Fruit fly (Drosophila melanogaster) whole organism, wandering third instar larva: ENCODE results near the gene SoxN.

Experiments
- GATAd ChIP-seq: sonication (Bioruptor generic); optimal IDR thresholded peaks from 2 replicates; lab custom pipeline; 2016; ENCODE audit warnings: missing biosample characterization, missing genetic modification characterization
- HLH106 ChIP-seq: fragments of 200-800 bp; optimal IDR thresholded peaks from 3 replicates; lab custom pipeline; 2019; ENCODE audit warnings: missing biosample characterization, mild to moderate bottlenecking, missing genetic modification characterization, moderate library complexity
- Hr78 ChIP-seq: fragments of >200 bp; optimal IDR thresholded peaks from 2 replicates; lab custom pipeline; 2017; ENCODE audit warnings: missing biosample characterization, missing genetic modification characterization
- Hr83 ChIP-seq: fragments of 200-300 bp; sonication (Bioruptor generic); optimal IDR thresholded peaks from 2 replicates; lab custom pipeline; 2016; ENCODE audit warnings: missing biosample characterization, mild to moderate bottlenecking, missing genetic modification characterization, moderate library complexity; ENCODE audit not compliant: poor library complexity, severe bottlenecking
- Jra ChIP-seq: sonication (Bioruptor generic); optimal IDR thresholded peaks from 2 replicates; lab custom pipeline; 2016; ENCODE audit warnings: missing biosample characterization, missing genetic modification characterization
- Mio ChIP-seq: sonication (Bioruptor generic); optimal IDR thresholded peaks from 2 replicates; lab custom pipeline; 2016; ENCODE audit warnings: missing biosample characterization, missing genetic modification characterization
- Rel ChIP-seq, 2 experiments: fragments of 200-800 bp; sonication (Bioruptor generic) in 1 of 2; optimal IDR thresholded peaks; 2 replicates in 1 of 2; 3 replicates in 1 of 2; lab custom pipeline; 2016 to 2019; ENCODE audit warnings: mild to moderate bottlenecking in 2 of 2, missing biosample characterization in 2 of 2, missing genetic modification characterization in 2 of 2, moderate library complexity in 1 of 2
- Sp1 ChIP-seq: fragments of 200-800 bp; sonication (Bioruptor generic); optimal IDR thresholded peaks from 3 replicates; lab custom pipeline; 2019; ENCODE audit warnings: missing biosample characterization, mild to moderate bottlenecking, missing genetic modification characterization, moderate library complexity
- br ChIP-seq: fragments of 200-800 bp; sonication (Bioruptor generic); optimal IDR thresholded peaks from 2 replicates; lab custom pipeline; 2016; ENCODE audit warnings: missing biosample characterization, missing genetic modification characterization
- brk ChIP-seq: fragments of 200-800 bp; sonication (Bioruptor generic); optimal IDR thresholded peaks from 2 replicates; lab custom pipeline; 2016; ENCODE audit warnings: missing biosample characterization, mild to moderate bottlenecking, missing genetic modification characterization
- dl ChIP-seq, 2 experiments: fragments of 175-275, 200-275 bp in 1 of 2; fragments of 200-275 bp in 1 of 2; sonication (Bioruptor generic); optimal IDR thresholded peaks; lab custom pipeline; 2018; ENCODE audit warnings: mild to moderate bottlenecking in 2 of 2, missing biosample characterization in 2 of 2, missing genetic modification characterization in 2 of 2, moderate library complexity in 2 of 2; ENCODE audit not compliant: partially characterized antibody in 2 of 2, insufficient read depth in 1 of 2
- dmrt93B ChIP-seq: fragments of 200-800 bp; sonication (Bioruptor generic); optimal IDR thresholded peaks from 2 replicates; lab custom pipeline; 2018; ENCODE audit warnings: missing biosample characterization, mild to moderate bottlenecking, missing genetic modification characterization
- ey ChIP-seq: fragments of 200-800 bp; sonication (Bioruptor generic); optimal IDR thresholded peaks from 2 replicates; lab custom pipeline; 2016; ENCODE audit warnings: missing biosample characterization, missing genetic modification characterization
- fru ChIP-seq: fragments of 200-800 bp; sonication (Bioruptor generic); optimal IDR thresholded peaks from 3 replicates; lab custom pipeline; 2016; ENCODE audit warnings: missing biosample characterization, mild to moderate bottlenecking, missing genetic modification characterization
- jim ChIP-seq: fragments of 175-275, 200-325 bp; sonication (Bioruptor generic); optimal IDR thresholded peaks from 2 replicates; lab custom pipeline; 2016; ENCODE audit warnings: missing biosample characterization, mild to moderate bottlenecking, missing genetic modification characterization
- sage ChIP-seq: fragments of 200-800 bp; sonication (Bioruptor generic); optimal IDR thresholded peaks from 2 replicates; lab custom pipeline; 2016; ENCODE audit warnings: missing biosample characterization, mild to moderate bottlenecking, missing genetic modification characterization
- usp ChIP-seq: fragments of >200 bp; optimal IDR thresholded peaks from 2 replicates; lab custom pipeline; 2017; ENCODE audit warnings: missing biosample characterization, missing genetic modification characterization

SoxN gene

dm6 chr2L:8875835-8876234, 50.4 kb downstream of the SoxN start:
- TF ChIP-seq Hr78 (GFP tag; lab: Kevin White, UChicago) (no peak), dmrt93B (no peak), usp (GFP tag; lab: Kevin White, UChicago) (no peak), Sp1 (no peak), dl (GFP tag; optimal IDR thresholded peaks at IDR 0.05; lab: Kevin White, UChicago; ENCODE audit: insufficient read depth in 1 of 2, partially characterized antibody in 2 of 2) (no peak), fru (GFP tag; lab: Kevin White, UChicago) (no peak), Mio (no peak), br (GFP tag; lab: Kevin White, UChicago) (no peak), brk (GFP tag; lab: Kevin White, UChicago) (no peak), GATAd (GFP tag; lab: Kevin White, UChicago) (no peak), Rel (GFP tag; optimal IDR thresholded peaks at IDR 0.05; lab: Kevin White, UChicago) (no peak), Rel (tag; optimal IDR thresholded peaks at IDR 0.05; lab: Kevin White, UChicago) (no peak), Hr83 (GFP tag; lab: Kevin White, UChicago) (no peak), jim (GFP tag; lab: Kevin White, UChicago) (no peak), ey (GFP tag; lab: Kevin White, UChicago) (no peak), sage (GFP tag; lab: Kevin White, UChicago) (no peak), HLH106 (no peak), Jra (GFP tag; lab: Kevin White, UChicago) (no peak)
